Fruit fly (Drosophila melanogaster): ENCODE measurements around the gene CG12104.

CG12104 gene

dm6 chr3L:1628176-1628866, 25.8 kb upstream of the CG12104 start, which contains the start of gene CG13928 (continued):
- TF ChIP-seq abd-A (tag; optimal IDR thresholded peaks at IDR 0.05), result peak; percentile 14
- no peak for TF ChIP-seq CG16863 (GFP tag; optimal IDR thresholded peaks at IDR 0.05)

- TF ChIP-seq Trl (optimal IDR thresholded peaks at IDR 0.05), result peak; percentile 15 to 38
- no peak for TF ChIP-seq Trl (GFP tag; optimal IDR thresholded peaks at IDR 0.05)
- peak; percentile 48; the same call in 1 of the 2 replicates for TF ChIP-seq CG31224 (GFP tag; IDR thresholded peaks at IDR 0.05)
- peak; percentile 89 for TF ChIP-seq ewg (GFP tag; optimal IDR thresholded peaks at IDR 0.05)
- TF ChIP-seq chinmo (GFP tag; IDR thresholded peaks at IDR 0.05; ENCODE audit: partially characterized antibody), result 0 out of 4 replicates have a peak, but pooled peaks have one; percentile 42
- no peak for TF ChIP-seq CG10654 (GFP tag; optimal IDR thresholded peaks at IDR 0.05)
- TF ChIP-seq en (GFP tag; optimal IDR thresholded peaks at IDR 0.05), result no peak
- TF ChIP-seq Deaf1 (tag; optimal IDR thresholded peaks at IDR 0.05), result peak; percentile 31
- no peak for TF ChIP-seq Hr3 (GFP tag; optimal IDR thresholded peaks at IDR 0.05)
- no peak for TF ChIP-seq mam (GFP tag; optimal IDR thresholded peaks at IDR 0.05)
- TF ChIP-seq crol (GFP tag; IDR thresholded peaks at IDR 0.05), result peak; percentile 74
- TF ChIP-seq CG7987 (GFP tag; optimal IDR thresholded peaks at IDR 0.05), result no peak
- TF ChIP-seq CG10274 (GFP tag; optimal IDR thresholded peaks at IDR 0.05), result no peak
These were observed 24.4 kb upstream of the CG12104 start for dm6 chr3L:1626924-1627323.

DNA sequence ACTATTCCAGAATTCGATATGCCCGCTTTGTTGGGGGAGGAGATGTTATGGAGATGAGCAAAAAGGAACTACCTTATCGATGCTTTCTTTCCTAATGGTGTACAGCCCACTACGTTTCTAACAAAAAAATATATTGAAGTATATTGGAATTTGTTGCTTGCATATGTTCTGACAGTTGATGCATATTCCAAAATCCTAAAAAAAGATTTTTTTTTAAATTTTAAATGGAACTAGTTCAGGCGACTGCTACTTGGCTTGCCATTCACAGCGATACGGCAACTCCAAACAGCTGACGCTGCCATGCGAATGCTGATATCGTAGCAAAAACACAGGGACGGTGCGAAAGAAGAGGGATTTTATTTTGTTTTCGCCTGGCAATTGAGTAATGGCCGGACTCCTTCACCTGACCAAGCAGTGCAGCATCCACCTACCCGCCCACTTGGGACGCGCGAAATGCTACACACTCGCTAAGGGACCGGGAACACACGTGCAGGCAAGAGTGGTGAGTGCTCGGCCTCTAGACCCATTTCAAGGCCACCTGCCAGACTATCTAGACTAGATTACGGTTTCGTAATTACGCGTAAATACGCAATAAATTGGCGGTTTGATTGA, 15.7 kb upstream of the CG12104 start, which contains the start of the genes CG13926, ABCB7 and CG33230:
TSS of gene CG13926 (minus strand) at position 43 of the 612 bp plus-strand sequence.
TSS of gene ABCB7 (plus strand) at position 299 of the 612 bp plus-strand sequence.
TSS of gene CG33230 (plus strand) at position 299 of the 612 bp plus-strand sequence.
- peak; percentile 56 for TF ChIP-seq nmo (GFP tag; optimal IDR thresholded peaks at IDR 0.05)
- TF ChIP-seq Med (GFP tag), result peak; percentile 92
- TF ChIP-seq jigr1 (GFP tag; IDR thresholded peaks at IDR 0.05), result no peak
- TF ChIP-seq lbe (GFP tag; optimal IDR thresholded peaks at IDR 0.05), result no peak
- peak; percentile 55 for TF ChIP-seq CG14710 (tag; optimal IDR thresholded peaks at IDR 0.05)
- TF ChIP-seq B-H2 (GFP tag; optimal IDR thresholded peaks at IDR 0.05), result peak; percentile 59
- TF ChIP-seq Nf-YC (tag; optimal IDR thresholded peaks at IDR 0.05), result peak; percentile 46
- no peak for TF ChIP-seq CG18011 (GFP tag; optimal IDR thresholded peaks at IDR 0.05)
- no peak for TF ChIP-seq Dip2 (GFP tag; IDR thresholded peaks at IDR 0.05)
- TF ChIP-seq CG12391 (tag; optimal IDR thresholded peaks at IDR 0.05), result peak; percentile 55
- peak; percentile 20 for TF ChIP-seq CG18476 (GFP tag; optimal IDR thresholded peaks at IDR 0.05)
- peak; percentile 29 for TF ChIP-seq maf-S (GFP tag; optimal IDR thresholded peaks at IDR 0.05)
- TF ChIP-seq CG10543 (GFP tag; optimal IDR thresholded peaks at IDR 0.05), result peak; percentile 61
- peak; percentile 8 for TF ChIP-seq az2 (GFP tag; optimal IDR thresholded peaks at IDR 0.05)
- TF ChIP-seq gsb-n (tag; optimal IDR thresholded peaks at IDR 0.05), result peak; percentile 83
- TF ChIP-seq Pdp1 (GFP tag; optimal IDR thresholded peaks at IDR 0.05), result peak; percentile 39 to 77
- TF ChIP-seq PHDP (tag; optimal IDR thresholded peaks at IDR 0.05), result no peak
- TF ChIP-seq Ets97D (GFP tag; optimal IDR thresholded peaks at IDR 0.05), result peak; percentile 1
- TF ChIP-seq BEAF-32 (GFP tag; optimal IDR thresholded peaks at IDR 0.05), result peak; percentile 64
- TF ChIP-seq prd (optimal IDR thresholded peaks at IDR 0.05), result no peak
- TF ChIP-seq prd (GFP tag; IDR thresholded peaks at IDR 0.05), result peak; percentile 20; the same call in 2 of the 3 replicates
- TF ChIP-seq Rfx (GFP tag; IDR thresholded peaks at IDR 0.05), result peak; percentile 57; the same call in 1 of the 2 replicates
- no peak for TF ChIP-seq C15 (GFP tag; IDR thresholded peaks at IDR 0.05)
- peak; percentile 33 for TF ChIP-seq nerfin-1 (tag; optimal IDR thresholded peaks at IDR 0.05)
- TF ChIP-seq Hsf (GFP tag; optimal IDR thresholded peaks at IDR 0.05), result peak; percentile 40
- TF ChIP-seq CG10431 (GFP tag; optimal IDR thresholded peaks at IDR 0.05), result peak; percentile 25
- peak; percentile 57 for TF ChIP-seq CG30403 (GFP tag; optimal IDR thresholded peaks at IDR 0.05)
- TF ChIP-seq Fer3 (tag; optimal IDR thresholded peaks at IDR 0.05), result peak; percentile 5
- peak; percentile 93 for TF ChIP-seq Sry-β (GFP tag; optimal IDR thresholded peaks at IDR 0.05)
- TF ChIP-seq CG2116 (GFP tag; optimal IDR thresholded peaks at IDR 0.05), result peak; percentile 42
- TF ChIP-seq CG17612 (GFP tag; IDR thresholded peaks at IDR 0.05), result no peak
